Fruit fly (Drosophila melanogaster) S2 (cell line): Measurements from ENCODE around the gene CG11655.

Source experiments
- CG8478 ChIP-seq: fragments of >200 bp; optimal IDR thresholded peaks from 2 replicates; lab custom pipeline; 2018
- CTCF ChIP-seq, 2 experiments: fragments of >200 bp; optimal IDR thresholded peaks; 2 replicates each; lab custom pipeline; 2018

DNA sequence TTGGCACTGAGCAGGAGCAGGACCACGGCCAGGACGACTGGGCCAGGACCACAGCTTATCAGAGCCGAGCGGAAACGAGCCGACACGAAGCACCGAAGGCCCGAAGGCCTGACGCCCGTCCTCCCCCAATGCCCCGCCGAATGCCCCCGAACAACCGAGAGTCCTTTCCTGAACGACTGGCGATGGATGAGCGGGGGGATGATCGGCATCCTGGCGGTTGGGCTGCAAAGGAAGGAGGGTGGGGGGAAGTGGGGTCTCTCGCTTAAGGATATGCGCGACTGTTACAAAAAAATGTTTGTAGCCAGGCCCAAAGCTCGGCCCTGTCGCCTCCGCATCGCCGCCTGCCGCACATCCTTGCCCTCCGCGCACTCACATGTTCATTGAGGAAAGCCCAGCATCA is 12.0 kb upstream of the CG11655 start, which contains the start of gene Cngl:
- TF ChIP-seq CG8478 (lab: Kevin White, UChicago) = no peak
- TF ChIP-seq CTCF (optimal IDR thresholded peaks at IDR 0.05; lab: Kevin White, UChicago) = no peak
